Worm (Caenorhabditis elegans): ENCODE measurements around the gene srt-12.

ce11 chrV:4219342-4219741, 23.0 kb downstream of the srt-12 start, which contains the start of gene nlp-9:
- TF ChIP-seq ztf-11 (tag; optimal IDR thresholded peaks at IDR 0.05) (no peak), lin-39 (tag; optimal IDR thresholded peaks at IDR 0.05) (no peak), lin-13 (GFP tag; optimal IDR thresholded peaks at IDR 0.05) (no peak), unc-62 (GFP tag; optimal IDR thresholded peaks at IDR 0.05 in 1 of 2) (no peak), unc-62 (tag; optimal IDR thresholded peaks at IDR 0.05) (no peak), pqm-1 (tag; optimal IDR thresholded peaks at IDR 0.05) (no peak), egl-27 (tag; optimal IDR thresholded peaks at IDR 0.05) (no peak), zip-11 (GFP tag; IDR thresholded peaks at IDR 0.05) (no peak), set-16 (GFP tag; IDR thresholded peaks at IDR 0.05) (no peak), nhr-237 (tag; optimal IDR thresholded peaks at IDR 0.05) (no peak), hlh-30 (tag; optimal IDR thresholded peaks at IDR 0.05; ENCODE audit: insufficient read depth) (no peak), nhr-77 (tag; optimal IDR thresholded peaks at IDR 0.05) (no peak)
